Worm (Caenorhabditis elegans) whole organism, L2 larva: ENCODE data around the gene F22D3.4.

ENCODE experiments used
- alr-1 ChIP-seq: fragments of 150-350 bp; optimal IDR thresholded peaks from 2 replicates; lab custom pipeline; 2014; ENCODE audit warnings: missing biosample characterization, missing genetic modification characterization
- aly-2 ChIP-seq: fragments of 150-350 bp; optimal IDR thresholded peaks from 2 replicates; lab custom pipeline; 2014; ENCODE audit warnings: missing biosample characterization, missing genetic modification characterization
- blmp-1 ChIP-seq: sonication (generic microtip); optimal IDR thresholded peaks from 2 replicates; lab custom pipeline; 2017; ENCODE audit warnings: missing genetic modification characterization, mild to moderate bottlenecking, missing compliant biosample characterization, antibody characterized with exemption, moderate library complexity; ENCODE audit not compliant: insufficient read depth
- lin-13 ChIP-seq: fragments of 150-350 bp; optimal IDR thresholded peaks from 2 replicates; lab custom pipeline; 2014; ENCODE audit warnings: missing biosample characterization, missing genetic modification reagents, missing genetic modification characterization
- lsy-2 ChIP-seq, 2 experiments: fragments of 150-350 bp in 1 of 2; sonication (generic microtip) in 1 of 2; optimal IDR thresholded peaks; 2 replicates each; lab custom pipeline; 2014 to 2017; ENCODE audit warnings: missing biosample characterization in 2 of 2, missing genetic modification characterization in 2 of 2
- mab-5 ChIP-seq: fragments of 150-350 bp; optimal IDR thresholded peaks from 2 replicates; lab custom pipeline; 2014; ENCODE audit warnings: missing biosample characterization, missing genetic modification characterization
- nhr-12 ChIP-seq: fragments of 150-350 bp; optimal IDR thresholded peaks from 2 replicates; lab custom pipeline; 2014; ENCODE audit warnings: missing biosample characterization, missing genetic modification characterization
- nhr-237 ChIP-seq: fragments of 150-350 bp; optimal IDR thresholded peaks from 2 replicates; lab custom pipeline; 2014; ENCODE audit warnings: missing biosample characterization, missing genetic modification characterization
- skn-1 ChIP-seq: sonication (generic microtip); optimal IDR thresholded peaks from 2 replicates; lab custom pipeline; 2017; ENCODE audit warnings: missing biosample characterization, missing genetic modification characterization
- snpc-4 ChIP-seq: fragments of 150-350 bp; optimal IDR thresholded peaks from 2 replicates; lab custom pipeline; 2014; ENCODE audit warnings: missing biosample characterization, missing genetic modification characterization
- zag-1 ChIP-seq: fragments of 150-350 bp; optimal IDR thresholded peaks from 2 replicates; lab custom pipeline; 2014; ENCODE audit warnings: missing biosample characterization, missing genetic modification characterization
- ztf-11 ChIP-seq: sonication (generic microtip); optimal IDR thresholded peaks from 2 replicates; lab custom pipeline; 2017; ENCODE audit warnings: missing biosample characterization, missing genetic modification characterization
- ztf-4 ChIP-seq: fragments of 150-350 bp; optimal IDR thresholded peaks from 2 replicates; lab custom pipeline; 2014; ENCODE audit warnings: missing biosample characterization, missing genetic modification characterization

DNA sequence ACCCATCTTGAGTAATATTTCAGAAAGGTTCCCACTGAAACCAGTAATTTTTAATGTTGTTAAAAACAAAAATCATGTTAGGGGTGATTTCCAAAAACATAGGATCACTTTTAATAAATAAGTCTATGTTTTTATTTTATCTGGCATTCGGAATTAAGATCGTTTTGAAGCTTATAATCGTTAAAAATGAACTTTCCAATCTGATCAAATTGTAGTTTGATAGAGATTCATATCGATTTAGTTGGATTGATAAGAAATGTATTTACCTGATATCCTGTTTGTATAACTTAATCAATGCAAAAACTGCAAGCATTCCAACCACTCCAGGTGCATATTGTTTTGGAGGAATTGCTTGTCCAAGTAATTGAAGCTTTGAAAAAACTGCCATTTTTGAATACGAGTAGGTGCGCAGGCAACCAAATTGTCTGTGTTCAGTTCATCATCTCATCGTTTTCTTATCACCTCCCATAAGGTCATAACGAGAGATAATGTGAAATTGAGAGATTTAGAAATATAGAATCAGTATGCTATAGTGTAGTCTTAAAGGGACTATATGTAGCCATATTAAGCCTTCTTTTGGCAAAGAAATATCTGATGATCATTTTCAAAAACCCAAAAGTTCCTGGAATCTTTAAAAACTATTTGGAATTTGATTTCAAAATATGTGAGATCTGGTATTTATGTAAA is 39.9 kb downstream of the F22D3.4 start, which contains the start of gene pmp-2:
- TF ChIP-seq nhr-12 (no peak), aly-2 (tag; lab: Kevin White, UChicago) (no peak), zag-1 (tag; lab: Kevin White, UChicago) (no peak), lin-13 (GFP tag; lab: Kevin White, UChicago) (no peak), lsy-2 (tag; optimal IDR thresholded peaks at IDR 0.05; lab: Kevin White, UChicago) (no peak), blmp-1 (tag; lab: Kevin White, UChicago) (no peak), skn-1 (tag; lab: Kevin White, UChicago) (no peak), ztf-11 (tag; lab: Kevin White, UChicago) (no peak), snpc-4 (tag; lab: Kevin White, UChicago) (no peak), mab-5 (no peak), nhr-237 (tag; lab: Kevin White, UChicago) (no peak), alr-1 (no peak), ztf-4 (no peak)
